Fruit fly (Drosophila melanogaster): ENCODE data around the gene CG11878.

Gene CG11878

dm6 chr3R:25249145-25250141 is 24.2 kb upstream of the CG11878 start, which contains the start of gene Nup358 (continued):
- TF ChIP-seq fd102C (GFP tag; optimal IDR thresholded peaks at IDR 0.05) (no peak), CG10565 (GFP tag; optimal IDR thresholded peaks at IDR 0.05) (no peak), btn (GFP tag; optimal IDR thresholded peaks at IDR 0.05) (no peak), Hsf (GFP tag; optimal IDR thresholded peaks at IDR 0.05) (no peak), crp (GFP tag; optimal IDR thresholded peaks at IDR 0.05) (no peak), inv (GFP tag; IDR thresholded peaks at IDR 0.05; ENCODE audit: partially characterized antibody) (peak; percentile 98), usp (GFP tag; optimal IDR thresholded peaks at IDR 0.05) (no peak), NFAT (GFP tag; IDR thresholded peaks at IDR 0.05) (0 out of 2 replicates have a peak, but pooled peaks have one; percentile 31), NC2β (GFP tag; optimal IDR thresholded peaks at IDR 0.05) (no peak), Sry-β (GFP tag; optimal IDR thresholded peaks at IDR 0.05) (no peak), nerfin-2 (GFP tag; IDR thresholded peaks at IDR 0.05; ENCODE audit: partially characterized antibody) (peak; percentile 97), wdn (GFP tag; IDR thresholded peaks at IDR 0.05) (no peak), CG5953 (GFP tag; IDR thresholded peaks at IDR 0.05) (no peak), sima (GFP tag; optimal IDR thresholded peaks at IDR 0.05) (no peak), Six4 (GFP tag; optimal IDR thresholded peaks at IDR 0.05) (no peak), tap (tag; optimal IDR thresholded peaks at IDR 0.05) (no peak), CG2116 (GFP tag; optimal IDR thresholded peaks at IDR 0.05) (peak; percentile 76), E2f1 (GFP tag; IDR thresholded peaks at IDR 0.05) (0 out of 2 replicates have a peak, but pooled peaks have one; percentile 19), CG6654 (GFP tag; optimal IDR thresholded peaks at IDR 0.05) (no peak), CG15696 (tag; optimal IDR thresholded peaks at IDR 0.05) (no peak), CG7963 (GFP tag; IDR thresholded peaks at IDR 0.05; ENCODE audit: partially characterized antibody) (peak; percentile 97), br (optimal IDR thresholded peaks at IDR 0.05) (no peak), cato (GFP tag; optimal IDR thresholded peaks at IDR 0.05; ENCODE audit: borderline replicate concordance) (no peak), CG11456 (GFP tag; IDR thresholded peaks at IDR 0.05) (no peak), gfzf (GFP tag; optimal IDR thresholded peaks at IDR 0.05) (peak; percentile 25), abd-A (tag; optimal IDR thresholded peaks at IDR 0.05) (no peak), HmgD (GFP tag; optimal IDR thresholded peaks at IDR 0.05) (no peak), row (GFP tag; IDR thresholded peaks at IDR 0.05) (peak; percentile 64), Dp (GFP tag; optimal IDR thresholded peaks at IDR 0.05) (peak; percentile 51), Ptx1 (GFP tag; IDR thresholded peaks at IDR 0.05) (no peak), CG2202 (tag; optimal IDR thresholded peaks at IDR 0.05) (no peak), CG30431 (GFP tag; optimal IDR thresholded peaks at IDR 0.05) (no peak), CG16863 (GFP tag; optimal IDR thresholded peaks at IDR 0.05) (no peak), fd96Cb (tag; optimal IDR thresholded peaks at IDR 0.05) (no peak), kah (GFP tag; optimal IDR thresholded peaks at IDR 0.05) (no peak), emc (GFP tag; optimal IDR thresholded peaks at IDR 0.05) (no peak), Abd-B (GFP tag; optimal IDR thresholded peaks at IDR 0.05) (peak; percentile 14), hbn (GFP tag; IDR thresholded peaks at IDR 0.05; ENCODE audit: partially characterized antibody) (peak; percentile 97), CG14710 (tag; optimal IDR thresholded peaks at IDR 0.05) (peak; percentile 55), Fer1 (GFP tag; optimal IDR thresholded peaks at IDR 0.05) (no peak), CG4424 (GFP tag; optimal IDR thresholded peaks at IDR 0.05) (no peak), Max (GFP tag; optimal IDR thresholded peaks at IDR 0.05) (no peak), CG16815 (GFP tag; optimal IDR thresholded peaks at IDR 0.05) (no peak), nmo (GFP tag; optimal IDR thresholded peaks at IDR 0.05) (peak; percentile 55), ftz-f1 (GFP tag; optimal IDR thresholded peaks at IDR 0.05) (no peak), CG9437 (GFP tag; optimal IDR thresholded peaks at IDR 0.05) (no peak), CG2712 (tag; optimal IDR thresholded peaks at IDR 0.05) (peak; percentile 48), CG3995 (GFP tag; optimal IDR thresholded peaks at IDR 0.05) (peak; percentile 53), pho (GFP tag; optimal IDR thresholded peaks at IDR 0.05) (peak; percentile 5)
